Fruit fly (Drosophila melanogaster) whole organism, wandering third instar larva: Measurements from ENCODE around the gene ems.

Source experiments
- Abd-B ChIP-seq: fragments of >200 bp; optimal IDR thresholded peaks from 2 replicates; lab custom pipeline; 2017; ENCODE audit warnings: missing biosample characterization, missing genetic modification characterization
- CG9705 ChIP-seq: fragments of 200-800 bp; sonication (Bioruptor generic); optimal IDR thresholded peaks from 2 replicates; lab custom pipeline; 2018; ENCODE audit warnings: missing biosample characterization, mild to moderate bottlenecking, missing genetic modification characterization
- Hr83 ChIP-seq: fragments of 200-300 bp; sonication (Bioruptor generic); optimal IDR thresholded peaks from 2 replicates; lab custom pipeline; 2016; ENCODE audit warnings: missing biosample characterization, mild to moderate bottlenecking, missing genetic modification characterization, moderate library complexity; ENCODE audit not compliant: poor library complexity, severe bottlenecking
- Myc ChIP-seq: fragments of >200 bp; optimal IDR thresholded peaks from 2 replicates; lab custom pipeline; 2017
- br ChIP-seq: fragments of 200-800 bp; sonication (Bioruptor generic); optimal IDR thresholded peaks from 2 replicates; lab custom pipeline; 2016; ENCODE audit warnings: missing biosample characterization, missing genetic modification characterization
- pan ChIP-seq: fragments of >200 bp; optimal IDR thresholded peaks from 2 replicates; lab custom pipeline; 2017
- psq ChIP-seq: fragments of 200-800 bp; sonication (Bioruptor generic); optimal IDR thresholded peaks from 3 replicates; lab custom pipeline; 2017; ENCODE audit warnings: missing biosample characterization, mild to moderate bottlenecking, missing genetic modification characterization, moderate library complexity
- rgr ChIP-seq: fragments of 200-800 bp; sonication (Bioruptor generic); optimal IDR thresholded peaks from 3 replicates; lab custom pipeline; 2016; ENCODE audit warnings: missing biosample characterization, mild to moderate bottlenecking, missing genetic modification characterization

dm6 chr3R:13951038-13951437 lies 49.4 kb downstream of the ems start, which contains the start of gene CG9926:
- TF ChIP-seq Abd-B (no peak), pan (lab: Kevin White, UChicago) (no peak), Myc (no peak), br (GFP tag; lab: Kevin White, UChicago) (no peak), Hr83 (GFP tag; lab: Kevin White, UChicago) (no peak), rgr (no peak), psq (GFP tag; lab: Kevin White, UChicago) (no peak), CG9705 (GFP tag; lab: Kevin White, UChicago) (no peak)
